Worm (Caenorhabditis elegans) whole organism, young adult: ENCODE measurements around the gene F09E10.5.

ENCODE experiments used
- B0019.2 ChIP-seq: fragments of 200-800 bp; sonication (Bioruptor generic); conservative IDR thresholded peaks from 2 replicates; pipeline ENCODE4 v1.3.6; 2022; ENCODE audit warnings: missing genetic modification reagents, missing genetic modification characterization, missing compliant biosample characterization
- F39B2.1 ChIP-seq: fragments of 200-800 bp; sonication (Bioruptor generic); IDR thresholded peaks from 2 replicates; pipeline ENCODE4 v1.3.6; 2022; ENCODE audit warnings: missing genetic modification reagents, missing genetic modification characterization, missing compliant biosample characterization
- F55B11.4 ChIP-seq: sonication (generic microtip); optimal IDR thresholded peaks from 2 replicates; lab custom pipeline; 2016; ENCODE audit warnings: missing compliant biosample characterization, missing genetic modification characterization, borderline replicate concordance; ENCODE audit not compliant: insufficient read depth
- F57C9.4 ChIP-seq: sonication (generic microtip); optimal IDR thresholded peaks from 2 replicates; lab custom pipeline; 2017; ENCODE audit warnings: mild to moderate bottlenecking, missing genetic modification characterization, missing compliant biosample characterization
- K11D2.4 ChIP-seq: fragments of 200-800 bp; sonication (Bioruptor generic); IDR thresholded peaks from 2 replicates; pipeline ENCODE4 v1.3.6; 2022; ENCODE audit warnings: missing genetic modification reagents, missing genetic modification characterization, missing compliant biosample characterization
- T07F8.4 ChIP-seq: sonication (generic microtip); optimal IDR thresholded peaks from 2 replicates; lab custom pipeline; 2016; ENCODE audit warnings: mild to moderate bottlenecking, missing genetic modification characterization, moderate library complexity, missing compliant biosample characterization
- Y53F4B.3 ChIP-seq: fragments of 200-800 bp; sonication (Bioruptor generic); IDR thresholded peaks from 2 replicates; pipeline ENCODE4 v1.3.6; 2022; ENCODE audit warnings: missing genetic modification reagents, missing genetic modification characterization, missing compliant biosample characterization
- Y56A3A.18 ChIP-seq: fragments of 200-800 bp; sonication (Bioruptor generic); IDR thresholded peaks from 2 replicates; pipeline ENCODE4 v1.3.6; 2022; ENCODE audit warnings: missing genetic modification reagents, missing genetic modification characterization, missing compliant biosample characterization
- akir-1 ChIP-seq: fragments of 200-800 bp; sonication (Bioruptor generic); optimal IDR thresholded peaks from 2 replicates; lab custom pipeline; 2018; ENCODE audit warnings: mild to moderate bottlenecking, missing genetic modification characterization, moderate library complexity, missing compliant biosample characterization
- attf-3 ChIP-seq: fragments of 200-800 bp; sonication (Bioruptor generic); conservative IDR thresholded peaks from 2 replicates; pipeline ENCODE4 v1.3.6; 2022; ENCODE audit warnings: missing genetic modification reagents, missing genetic modification characterization, missing compliant biosample characterization
- ccch-3 ChIP-seq: fragments of 200-800 bp; sonication (Bioruptor generic); optimal IDR thresholded peaks from 2 replicates; lab custom pipeline; 2018; ENCODE audit warnings: mild to moderate bottlenecking, missing genetic modification characterization, missing compliant biosample characterization
- cebp-1 ChIP-seq, 2 experiments: fragments of 200-800 bp in 1 of 2; sonication (Bioruptor generic) in 1 of 2; sonication (generic microtip) in 1 of 2; IDR thresholded peaks in 1 of 2; optimal IDR thresholded peaks in 1 of 2; 2 replicates each; pipeline versions ENCODE4 v1.3.6 to Lab custom; 2017 to 2022; ENCODE audit warnings: missing compliant biosample characterization in 2 of 2, missing genetic modification characterization in 2 of 2, mild to moderate bottlenecking in 1 of 2, missing genetic modification reagents in 1 of 2, moderate library complexity in 1 of 2
- ceh-58 ChIP-seq: fragments of 200-800 bp; sonication (Bioruptor generic); IDR thresholded peaks from 2 replicates; pipeline ENCODE4 v1.3.6; 2022; ENCODE audit warnings: missing genetic modification characterization, missing compliant biosample characterization
- chd-7 ChIP-seq: sonication (generic microtip); optimal IDR thresholded peaks from 2 replicates; lab custom pipeline; 2016; ENCODE audit warnings: mild to moderate bottlenecking, missing genetic modification characterization, moderate library complexity, missing compliant biosample characterization
- efl-1 ChIP-seq: fragments of 150-350 bp; optimal IDR thresholded peaks from 2 replicates; lab custom pipeline; 2014; ENCODE audit warnings: missing biosample characterization, missing genetic modification reagents, missing genetic modification characterization
- egl-44 ChIP-seq: fragments of 200-800 bp; sonication (Bioruptor generic); IDR thresholded peaks from 2 replicates; pipeline ENCODE4 v1.3.6; 2022; ENCODE audit warnings: missing genetic modification reagents, missing genetic modification characterization, missing compliant biosample characterization
- egrh-3 ChIP-seq: fragments of 200-800 bp; sonication (Bioruptor generic); IDR thresholded peaks from 2 replicates; pipeline ENCODE4 v1.3.6; 2022; ENCODE audit warnings: missing genetic modification reagents, missing genetic modification characterization, missing compliant biosample characterization
- hlh-26 ChIP-seq: fragments of 200-800 bp; sonication (Bioruptor generic); conservative IDR thresholded peaks from 2 replicates; pipeline ENCODE4 v1.3.6; 2022; ENCODE audit warnings: missing genetic modification reagents, missing genetic modification characterization, missing compliant biosample characterization
- hmg-1.2 ChIP-seq: fragments of 200-800 bp; sonication (Bioruptor generic); IDR thresholded peaks from 2 replicates; pipeline ENCODE4 v1.3.6; 2022; ENCODE audit warnings: missing genetic modification reagents, missing genetic modification characterization, missing compliant biosample characterization
- lir-1 ChIP-seq: fragments of 200-800 bp; sonication (Bioruptor generic); conservative IDR thresholded peaks from 2 replicates; pipeline ENCODE4 v1.3.6; 2022; ENCODE audit warnings: missing genetic modification reagents, missing genetic modification characterization, missing compliant biosample characterization
- madf-8 ChIP-seq: fragments of 200-800 bp; sonication (Bioruptor generic); conservative IDR thresholded peaks from 2 replicates; pipeline ENCODE4 v1.3.6; 2022; ENCODE audit warnings: missing genetic modification reagents, missing genetic modification characterization, missing compliant biosample characterization
- mcd-1 ChIP-seq: fragments of 200-800 bp; sonication (Bioruptor generic); IDR thresholded peaks from 2 replicates; pipeline ENCODE4 v1.3.6; 2022; ENCODE audit warnings: missing genetic modification reagents, missing genetic modification characterization, missing compliant biosample characterization
- mxl-1 ChIP-seq: sonication (generic microtip); optimal IDR thresholded peaks from 2 replicates; lab custom pipeline; 2016; ENCODE audit warnings: missing genetic modification characterization, missing compliant biosample characterization
- nfya-1 ChIP-seq: sonication (generic microtip); optimal IDR thresholded peaks from 2 replicates; lab custom pipeline; 2017; ENCODE audit warnings: antibody characterized with exemption, missing compliant biosample characterization, missing genetic modification characterization, borderline replicate concordance; ENCODE audit not compliant: insufficient read depth
- nhr-80 ChIP-seq: sonication (generic microtip); optimal IDR thresholded peaks from 2 replicates; lab custom pipeline; 2016; ENCODE audit warnings: missing genetic modification characterization, missing compliant biosample characterization
- sea-2 ChIP-seq: fragments of 200-800 bp; sonication (Bioruptor generic); IDR thresholded peaks from 2 replicates; pipeline ENCODE4 v1.3.6; 2022; ENCODE audit warnings: missing genetic modification characterization, missing compliant biosample characterization
- snpc-4 ChIP-seq, 5 experiments: fragments of 150-350 bp in 1 of 5; sonication (generic microtip) in 4 of 5; optimal IDR thresholded peaks; 2 replicates each; lab custom pipeline; 2014 to 2018; ENCODE audit warnings: missing genetic modification characterization in 5 of 5, missing biosample characterization in 3 of 5, antibody characterized with exemption in 2 of 5, mild to moderate bottlenecking in 2 of 5, missing compliant biosample characterization in 2 of 5, missing genotype in 2 of 5, moderate library complexity in 2 of 5, missing genetic modification reagents in 1 of 5
- sptf-2 ChIP-seq: fragments of 200-800 bp; sonication (Bioruptor generic); optimal IDR thresholded peaks from 2 replicates; lab custom pipeline; 2018; ENCODE audit warnings: mild to moderate bottlenecking, missing genetic modification characterization, missing compliant biosample characterization
- zfh-2 ChIP-seq: fragments of 200-800 bp; sonication (Bioruptor generic); conservative IDR thresholded peaks from 2 replicates; pipeline ENCODE4 v1.3.6; 2022; ENCODE audit warnings: missing genetic modification reagents, missing genetic modification characterization, missing compliant biosample characterization
- ztf-18 ChIP-seq: sonication (generic microtip); optimal IDR thresholded peaks from 2 replicates; lab custom pipeline; 2016; ENCODE audit warnings: missing genotype, mild to moderate bottlenecking, missing genetic modification characterization, missing compliant biosample characterization
- ztf-22 ChIP-seq: fragments of 200-800 bp; sonication (Bioruptor generic); optimal IDR thresholded peaks from 2 replicates; lab custom pipeline; 2018; ENCODE audit warnings: mild to moderate bottlenecking, missing genetic modification characterization, moderate library complexity, missing compliant biosample characterization

The F09E10.5 gene

DNA sequence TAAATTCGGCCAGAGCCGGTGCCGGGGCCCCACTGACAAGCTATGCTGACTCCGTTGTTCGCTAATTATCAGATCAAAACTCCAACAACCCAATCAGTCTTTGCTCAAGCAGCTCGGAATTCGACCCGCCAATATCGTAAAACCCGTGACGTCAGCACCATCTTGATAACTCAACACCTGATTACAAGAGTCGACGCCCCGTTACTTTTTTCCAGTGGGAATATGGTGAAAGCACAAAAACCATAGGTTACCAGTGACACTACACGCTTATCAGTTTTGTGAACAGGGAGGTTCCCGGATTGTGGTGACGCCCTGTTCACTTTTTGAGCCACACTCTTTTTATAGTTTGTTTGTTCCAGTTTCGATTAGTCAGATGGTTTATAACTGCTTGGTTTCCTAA lies 46.9 kb upstream of the F09E10.5 start (continued):
- no peak for TF ChIP-seq attf-3
- no peak for TF ChIP-seq sptf-2 (GFP tag; lab: Kevin White, UChicago)
- TF ChIP-seq efl-1 (GFP tag; lab: Kevin White, UChicago): no peak
- 0 out of 2 replicates have a peak, but pooled peaks have one; percentile 60 for TF ChIP-seq egl-44 (GFP tag; lab: Robert Waterston, UW)
- TF ChIP-seq, all 124 proteins: peak for 6

- TF ChIP-seq cebp-1 (GFP tag; IDR thresholded peaks at IDR 0.05; lab: Robert Waterston, UW) (no peak), cebp-1 (tag; optimal IDR thresholded peaks at IDR 0.05; lab: Kevin White, UChicago) (no peak), zfh-2 (GFP tag; lab: Robert Waterston, UW) (peak; percentile 53; the same call in 1 of the 2 replicates), hmg-1.2 (GFP tag; lab: Robert Waterston, UW) (peak; percentile 27; the same call in 1 of the 2 replicates), ccch-3 (GFP tag; lab: Kevin White, UChicago) (no peak), ztf-18 (no peak), snpc-4 (GFP tag; optimal IDR thresholded peaks at IDR 0.05; lab: Kevin White, UChicago) (no peak), snpc-4 (tag; optimal IDR thresholded peaks at IDR 0.05; lab: Kevin White, UChicago) (peak in 2 of 4 experiments; percentile 37 to 69), madf-8 (GFP tag; lab: Robert Waterston, UW) (0 out of 2 replicates have a peak, but pooled peaks have one; percentile 6)
These were observed 44.7 kb upstream of the F09E10.5 start for ce11 chrX:1538830-1539229.

- TF ChIP-seq B0019.2: no peak
- TF ChIP-seq hmg-1.2 (GFP tag; lab: Robert Waterston, UW): peak; percentile 29; the same call in 1 of the 2 replicates
These were observed 42.0 kb upstream of the F09E10.5 start, which contains the start of gene K06A9.2 for ce11 chrX:1536138-1536537. K06A9.2 (plus strand) TSS chrX:1536366.

ce11 chrX:1535261-1535660 lies 41.1 kb upstream of the F09E10.5 start, which contains the start of gene K06A9.3:
K06A9.3 (minus strand) TSS chrX:1535361.
- TF ChIP-seq F57C9.4 (tag; lab: Kevin White, UChicago) (no peak), hmg-1.2 (GFP tag; lab: Robert Waterston, UW) (no peak), sea-2 (GFP tag; lab: Robert Waterston, UW) (no peak), Y53F4B.3 (GFP tag; lab: Robert Waterston, UW) (no peak), akir-1 (GFP tag; lab: Kevin White, UChicago) (no peak), ztf-22 (GFP tag; lab: Kevin White, UChicago) (no peak), nhr-80 (tag; lab: Kevin White, UChicago) (no peak), chd-7 (tag; lab: Kevin White, UChicago) (no peak)
- TF ChIP-seq, all 124 proteins: peak for 0

- TF ChIP-seq Y56A3A.18 (0 out of 2 replicates have a peak, but pooled peaks have one; percentile 29), zfh-2 (GFP tag; lab: Robert Waterston, UW) (peak; percentile 88), hmg-1.2 (GFP tag; lab: Robert Waterston, UW) (peak; percentile 87), mcd-1 (GFP tag; lab: Robert Waterston, UW) (peak; percentile 41; the same call in 1 of the 2 replicates), mxl-1 (tag; lab: Kevin White, UChicago) (no peak), F39B2.1 (GFP tag; lab: Robert Waterston, UW) (no peak), egrh-3 (GFP tag; lab: Robert Waterston, UW) (peak; percentile 85), cebp-1 (GFP tag; IDR thresholded peaks at IDR 0.05; lab: Robert Waterston, UW) (no peak), cebp-1 (tag; optimal IDR thresholded peaks at IDR 0.05; lab: Kevin White, UChicago) (peak; percentile 39), hlh-26 (GFP tag; lab: Robert Waterston, UW) (no peak), nfya-1 (tag; lab: Kevin White, UChicago) (no peak)
These were observed 34.9 kb upstream of the F09E10.5 start for ce11 chrX:1529013-1529412.

DNA sequence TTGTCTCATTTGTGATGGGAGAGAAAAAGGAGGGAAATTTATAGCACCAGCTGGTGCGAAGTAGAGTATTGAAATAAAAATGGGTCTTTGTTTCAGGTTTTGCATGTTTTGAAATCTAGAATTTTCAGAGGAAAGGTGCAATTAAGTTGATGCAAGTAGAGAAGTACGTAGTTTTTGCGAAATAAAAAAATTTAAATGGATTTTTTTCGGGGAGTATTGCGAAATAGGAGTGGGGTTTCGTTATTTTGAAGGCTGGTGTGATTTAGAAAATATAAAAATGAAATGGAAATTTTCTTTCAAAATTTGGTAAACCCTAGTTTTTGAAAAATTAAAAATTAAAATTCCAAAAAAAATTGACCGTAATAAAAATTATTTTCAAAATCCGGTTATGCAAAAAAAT lies 34.0 kb upstream of the F09E10.5 start:
- TF ChIP-seq lir-1 (GFP tag; lab: Robert Waterston, UW) (no peak), cebp-1 (GFP tag; IDR thresholded peaks at IDR 0.05; lab: Robert Waterston, UW) (peak; percentile 62; the same call in 1 of the 2 replicates), cebp-1 (tag; optimal IDR thresholded peaks at IDR 0.05; lab: Kevin White, UChicago) (peak; percentile 96), F55B11.4 (tag; lab: Kevin White, UChicago) (no peak), K11D2.4 (GFP tag; lab: Robert Waterston, UW) (no peak), ceh-58 (no peak), T07F8.4 (tag; lab: Kevin White, UChicago) (no peak)
- TF ChIP-seq, all 124 proteins: peak for 1
